Worm (Caenorhabditis elegans): ENCODE results near the gene clec-85.

ce11 chrIV:2887245-2887644 is 36.6 kb downstream of the clec-85 start:
- TF ChIP-seq R02D3.7 (tag; optimal IDR thresholded peaks at IDR 0.05) (no peak), ama-1 (optimal IDR thresholded peaks at IDR 0.05) (no peak)

Measured in whole organism, L3 larva.